Worm (Caenorhabditis elegans) whole organism, dauer: ENCODE measurements around the gene ZK1290.15.

Source experiments
- unc-62 ChIP-seq: sonication (generic microtip); optimal IDR thresholded peaks from 2 replicates; lab custom pipeline; 2017; ENCODE audit warnings: missing biosample characterization, missing genetic modification reagents, missing genetic modification characterization

ZK1290.15 gene

DNA sequence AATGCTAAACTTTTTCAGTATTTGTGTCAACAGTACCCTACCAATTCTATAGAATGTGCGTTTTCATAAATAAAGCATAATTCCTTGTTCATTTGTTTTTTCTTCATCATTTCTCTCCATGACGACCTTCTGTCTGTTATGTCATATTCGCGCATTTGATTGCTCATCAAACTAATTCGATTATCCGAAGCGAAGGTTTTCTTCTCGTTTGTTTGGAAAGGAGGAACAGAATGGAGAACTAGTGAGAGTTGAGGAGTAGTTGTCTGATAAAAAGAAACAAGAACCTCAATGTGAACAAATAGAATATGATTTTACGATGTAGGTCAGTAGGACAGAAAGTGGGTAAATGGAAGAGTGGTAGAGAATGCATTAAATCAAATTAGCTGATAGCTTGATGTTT lies 39.2 kb downstream of the ZK1290.15 start:
- no peak for TF ChIP-seq unc-62 (GFP tag; lab: Kevin White, UChicago)

DNA sequence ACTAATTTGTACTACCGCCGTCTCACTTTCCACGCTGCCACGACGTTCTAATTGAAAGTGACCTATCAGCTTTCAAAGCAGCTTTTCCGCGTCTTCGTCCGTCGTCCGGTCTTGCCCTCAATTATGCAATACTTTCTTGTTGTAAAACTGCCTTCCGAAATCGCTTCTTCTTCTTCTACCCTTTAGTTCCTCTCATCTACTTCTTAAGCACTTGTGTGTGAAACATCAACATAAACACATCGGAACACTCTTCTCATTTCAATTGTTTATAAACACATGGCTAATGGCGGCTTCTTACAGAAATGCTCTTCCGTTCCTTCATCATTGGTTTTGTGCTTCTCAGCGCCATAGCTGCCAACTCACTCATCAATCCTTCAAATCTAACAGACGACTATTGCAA lies 46.9 kb downstream of the ZK1290.15 start, which contains the start of gene F35D2.3:
Gene F35D2.3 (plus strand): TSS at position 301 of the 400 bp plus-strand sequence.
- TF ChIP-seq unc-62 (GFP tag; lab: Kevin White, UChicago), result no peak

DNA sequence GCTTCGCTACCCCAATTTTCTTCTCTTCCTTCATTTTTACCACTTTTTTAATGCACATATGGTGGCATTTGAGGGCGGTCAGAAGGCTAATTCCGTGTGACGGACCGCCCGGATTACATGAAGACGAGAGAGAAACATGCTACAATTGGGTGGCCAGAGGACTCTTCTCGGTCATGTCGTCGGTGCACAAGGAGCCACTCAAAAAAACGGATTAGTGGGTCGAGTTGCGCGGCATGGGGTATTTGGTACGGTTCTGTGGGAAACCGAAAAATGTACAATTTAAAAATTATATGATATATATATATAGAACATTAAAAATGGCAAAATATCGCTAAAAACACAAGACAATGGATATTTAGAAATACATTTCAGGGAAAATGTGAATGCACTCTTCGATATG lies 47.4 kb downstream of the ZK1290.15 start:
- no peak for TF ChIP-seq unc-62 (GFP tag; lab: Kevin White, UChicago)
